Fruit fly (Drosophila melanogaster) whole organism, adult: ENCODE data around the gene CG43055.

Experiments
- CG7045 ChIP-seq: fragments of 200-800 bp; sonication (Bioruptor generic); optimal IDR thresholded peaks from 2 replicates; lab custom pipeline; 2017; ENCODE audit warnings: missing biosample characterization, mild to moderate bottlenecking, missing genetic modification characterization
- CG7101 ChIP-seq: fragments of 200-800 bp; sonication (Bioruptor generic); optimal IDR thresholded peaks from 2 replicates; lab custom pipeline; 2018; ENCODE audit warnings: missing biosample characterization, mild to moderate bottlenecking, missing genetic modification characterization, moderate library complexity
- Clk ChIP-seq: fragments of 200-800 bp; sonication (Bioruptor generic); optimal IDR thresholded peaks from 2 replicates; lab custom pipeline; 2017; ENCODE audit warnings: missing biosample characterization, missing genetic modification characterization
- Hr96 ChIP-seq: fragments of 200-800 bp; sonication (Bioruptor generic); optimal IDR thresholded peaks from 2 replicates; lab custom pipeline; 2016; ENCODE audit warnings: missing biosample characterization, missing genetic modification characterization
- Mnt ChIP-seq: fragments of 200-800 bp; sonication (Bioruptor generic); optimal IDR thresholded peaks from 2 replicates; lab custom pipeline; 2016; ENCODE audit warnings: missing biosample characterization, mild to moderate bottlenecking, missing genetic modification characterization
- bab1 ChIP-seq: fragments of 200-800 bp; sonication (Bioruptor generic); optimal IDR thresholded peaks from 3 replicates; lab custom pipeline; 2019; ENCODE audit warnings: missing biosample characterization, mild to moderate bottlenecking, missing genetic modification characterization, moderate library complexity
- kay ChIP-seq: fragments of 200-800 bp; sonication (Bioruptor generic); peaks from one replicate; lab custom pipeline; 2016; ENCODE audit warnings: missing biosample characterization, missing genetic modification characterization, borderline replicate concordance
- pad ChIP-seq: fragments of 200-800 bp; sonication (Bioruptor generic); optimal IDR thresholded peaks from 3 replicates; lab custom pipeline; 2017; ENCODE audit warnings: missing biosample characterization, missing genetic modification characterization, mild to moderate bottlenecking, moderate library complexity, missing genetic modification reagents

DNA sequence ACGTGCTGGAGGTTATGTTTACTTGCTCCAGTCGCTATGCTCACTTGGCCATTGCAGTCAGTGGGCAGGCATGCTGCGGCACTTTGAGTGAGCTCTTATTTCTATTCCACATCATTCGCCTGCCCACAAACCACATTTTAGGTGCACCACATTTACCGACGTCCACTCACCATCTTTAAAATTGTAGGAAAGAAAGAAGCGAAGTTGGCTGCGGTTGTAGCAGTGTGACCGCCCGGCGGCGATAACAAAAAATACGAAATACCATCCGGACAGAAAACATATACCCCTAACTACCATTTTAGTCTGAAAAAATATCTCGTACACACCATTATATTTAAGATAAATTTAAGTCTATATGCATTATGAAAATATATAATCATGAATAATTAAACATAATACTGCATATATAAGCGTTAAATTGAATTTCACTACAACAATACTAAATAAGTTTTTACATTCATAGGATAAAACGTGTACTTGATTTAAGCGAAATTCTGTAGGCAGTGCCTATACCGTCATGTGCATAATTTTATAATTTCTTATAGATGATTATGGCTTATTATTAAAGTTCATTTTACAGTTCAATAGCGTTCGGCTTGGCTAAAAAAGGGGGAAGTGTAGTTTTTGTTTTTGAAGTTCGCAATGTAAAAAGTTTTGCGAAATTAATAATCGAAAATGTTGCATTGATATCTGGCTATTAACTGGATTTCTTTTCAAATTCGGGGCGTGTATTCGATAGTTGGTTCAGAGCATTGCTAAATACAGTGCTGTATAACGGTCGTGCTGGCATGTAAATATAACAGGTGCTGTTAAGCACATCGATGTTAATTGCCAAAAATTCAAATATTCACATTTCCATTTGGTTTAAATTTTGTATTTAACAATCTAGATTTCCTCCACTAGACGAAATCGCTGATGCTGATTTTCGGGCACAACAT is 47.4 kb downstream of the CG43055 start, which contains the start of gene RpL27A:
- TF ChIP-seq pad (GFP tag; lab: Kevin White, UChicago) (peak; percentile 51), CG7101 (tag; lab: Kevin White, UChicago) (peak; percentile 85), bab1 (GFP tag; lab: Kevin White, UChicago) (peak; percentile 81), Clk (GFP tag; lab: Kevin White, UChicago) (peak; percentile 30), kay (GFP tag; lab: Kevin White, UChicago) (no peak), Hr96 (GFP tag; lab: Kevin White, UChicago) (peak; percentile 77), Mnt (GFP tag; lab: Kevin White, UChicago) (peak; percentile 93), CG7045 (GFP tag; lab: Kevin White, UChicago) (peak; percentile 74)
